Fruit fly (Drosophila melanogaster): Measurements from ENCODE around the gene Obp19c.

DNA sequence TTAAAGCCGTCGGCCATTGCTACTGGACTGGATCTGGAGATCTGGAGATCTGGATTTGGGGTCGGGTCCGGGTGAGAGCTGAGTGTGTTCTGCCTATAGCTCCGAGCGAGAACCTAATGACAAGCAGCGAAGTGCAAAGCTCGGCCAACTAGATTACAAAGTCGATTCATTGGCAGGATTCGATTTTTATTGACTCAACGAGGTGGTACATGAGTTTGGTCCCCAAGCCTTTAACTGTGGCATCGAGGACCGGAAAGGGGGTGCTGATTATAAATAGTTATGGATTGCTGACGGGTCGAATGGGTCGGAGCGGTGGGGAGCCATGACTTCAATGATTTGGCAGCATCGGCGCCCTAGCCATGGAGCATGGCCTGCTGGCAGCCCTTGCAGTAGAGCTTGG, 5.3 kb downstream of the Obp19c start, which contains the start of gene CG15459:
- TF ChIP-seq psq (GFP tag; optimal IDR thresholded peaks at IDR 0.05) (no peak), jim (GFP tag; optimal IDR thresholded peaks at IDR 0.05) (no peak), brk (GFP tag; optimal IDR thresholded peaks at IDR 0.05) (no peak), OdsH (GFP tag; optimal IDR thresholded peaks at IDR 0.05) (no peak), h (GFP tag; optimal IDR thresholded peaks at IDR 0.05) (no peak), Jra (GFP tag; optimal IDR thresholded peaks at IDR 0.05) (no peak), HLH106 (tag; optimal IDR thresholded peaks at IDR 0.05) (no peak), Vsx2 (GFP tag; optimal IDR thresholded peaks at IDR 0.05; ENCODE audit: partially characterized antibody) (no peak), lola (GFP tag; optimal IDR thresholded peaks at IDR 0.05) (no peak), usp (GFP tag; optimal IDR thresholded peaks at IDR 0.05) (no peak), Myc (optimal IDR thresholded peaks at IDR 0.05) (no peak), Mio (GFP tag; optimal IDR thresholded peaks at IDR 0.05) (no peak)
